Fruit fly (Drosophila melanogaster): ENCODE results near the gene eRF3.

Gene eRF3

dm6 chr2L:12483866-12484554 is 49.8 kb downstream of the eRF3 start (continued):
- TF ChIP-seq ab (GFP tag; optimal IDR thresholded peaks at IDR 0.05), result peak; percentile 76
- no peak for TF ChIP-seq zf30C (GFP tag; optimal IDR thresholded peaks at IDR 0.05)
- TF ChIP-seq Sry-β (GFP tag; optimal IDR thresholded peaks at IDR 0.05), result peak; percentile 10
- no peak for TF ChIP-seq zen2 (GFP tag; IDR thresholded peaks at IDR 0.05; ENCODE audit: partially characterized antibody)
- peak; percentile 92 for TF ChIP-seq nmo (GFP tag; optimal IDR thresholded peaks at IDR 0.05)
- TF ChIP-seq Fer3 (tag; optimal IDR thresholded peaks at IDR 0.05), result peak; percentile 92
- TF ChIP-seq Fer1 (GFP tag; optimal IDR thresholded peaks at IDR 0.05), result peak; percentile 87
- TF ChIP-seq CG6175 (GFP tag; IDR thresholded peaks at IDR 0.05), result peak; percentile 74; the same call in 2 of the 3 replicates
- peak; percentile 91 for TF ChIP-seq CG17361 (GFP tag; IDR thresholded peaks at IDR 0.05)
- peak; percentile 86 for TF ChIP-seq gsb-n (tag; optimal IDR thresholded peaks at IDR 0.05)
- TF ChIP-seq CG4730 (GFP tag; IDR thresholded peaks at IDR 0.05), result peak; percentile 83; the same call in 1 of the 2 replicates
- TF ChIP-seq CG31388 (GFP tag; optimal IDR thresholded peaks at IDR 0.05), result peak; percentile 58
- peak; percentile 84; the same call in 2 of the 3 replicates for TF ChIP-seq CG11093 (GFP tag; IDR thresholded peaks at IDR 0.05)
- peak; percentile 41 for TF ChIP-seq Jarid2 (GFP tag; optimal IDR thresholded peaks at IDR 0.05)
- no peak; the same call in 1 of the 2 replicates for TF ChIP-seq ttk (GFP tag; IDR thresholded peaks at IDR 0.05)
- TF ChIP-seq psq (GFP tag; optimal IDR thresholded peaks at IDR 0.05), result peak; percentile 41
- no peak for TF ChIP-seq pzg (GFP tag; optimal IDR thresholded peaks at IDR 0.05)
- TF ChIP-seq CrebB (tag; optimal IDR thresholded peaks at IDR 0.05), result peak; percentile 60
- TF ChIP-seq Max (GFP tag; optimal IDR thresholded peaks at IDR 0.05), result peak; percentile 79
- TF ChIP-seq Stat92E (GFP tag; optimal IDR thresholded peaks at IDR 0.05), result no peak
- peak; percentile 89 for TF ChIP-seq Sox100B (GFP tag; optimal IDR thresholded peaks at IDR 0.05)
- peak; percentile 15 for TF ChIP-seq ac (GFP tag; optimal IDR thresholded peaks at IDR 0.05)
- peak; percentile 76; the same call in 1 of the 2 replicates for TF ChIP-seq CG17612 (GFP tag; IDR thresholded peaks at IDR 0.05)
- TF ChIP-seq BtbVII (GFP tag; optimal IDR thresholded peaks at IDR 0.05), result peak; percentile 86
- peak; percentile 57; the same call in 1 of the 2 replicates for TF ChIP-seq dati (GFP tag; IDR thresholded peaks at IDR 0.05)
- TF ChIP-seq abd-A (tag; optimal IDR thresholded peaks at IDR 0.05), result peak; percentile 87
- TF ChIP-seq lab (GFP tag; optimal IDR thresholded peaks at IDR 0.05), result peak; percentile 91
- TF ChIP-seq Aef1 (GFP tag; IDR thresholded peaks at IDR 0.05), result peak; percentile 77
- TF ChIP-seq Dbx (GFP tag; IDR thresholded peaks at IDR 0.05), result peak; percentile 85
- TF ChIP-seq dmrt11E (tag; optimal IDR thresholded peaks at IDR 0.05), result peak; percentile 76
- peak; percentile 1 for TF ChIP-seq Elba2 (GFP tag; optimal IDR thresholded peaks at IDR 0.05)
- TF ChIP-seq insv (GFP tag; optimal IDR thresholded peaks at IDR 0.05), result peak in 1 of 2 experiments; percentile 48
- peak; percentile 86 for TF ChIP-seq Dek (tag; optimal IDR thresholded peaks at IDR 0.05)
- peak; percentile 99 for TF ChIP-seq Med (GFP tag)
- TF ChIP-seq CG15601 (tag; optimal IDR thresholded peaks at IDR 0.05), result peak; percentile 85
- peak; percentile 94 for TF ChIP-seq CG2678 (tag; optimal IDR thresholded peaks at IDR 0.05)
- peak; percentile 89 for TF ChIP-seq CG8944 (GFP tag; optimal IDR thresholded peaks at IDR 0.05)
- TF ChIP-seq CG18011 (GFP tag; optimal IDR thresholded peaks at IDR 0.05), result peak; percentile 75
- peak; percentile 93 for TF ChIP-seq Sox102F (GFP tag; optimal IDR thresholded peaks at IDR 0.05)
- peak; percentile 87 for TF ChIP-seq CG13624 (GFP tag; optimal IDR thresholded peaks at IDR 0.05)
- TF ChIP-seq CG1792 (GFP tag; optimal IDR thresholded peaks at IDR 0.05), result peak; percentile 81
- TF ChIP-seq CG10543 (GFP tag; optimal IDR thresholded peaks at IDR 0.05), result peak; percentile 95
- no peak for TF ChIP-seq pita (GFP tag; optimal IDR thresholded peaks at IDR 0.05)
- peak; percentile 84; the same call in 1 of the 2 replicates for TF ChIP-seq danr (GFP tag; IDR thresholded peaks at IDR 0.05)
- TF ChIP-seq Xrp1 (GFP tag; IDR thresholded peaks at IDR 0.05), result peak; percentile 90
- TF ChIP-seq dpn (GFP tag; optimal IDR thresholded peaks at IDR 0.05), result peak; percentile 88 to 90
- peak; percentile 83 for TF ChIP-seq CG17568 (GFP tag; optimal IDR thresholded peaks at IDR 0.05)
- TF ChIP-seq CG16813 (GFP tag; IDR thresholded peaks at IDR 0.05; ENCODE audit: partially characterized antibody), result no peak

Measured in whole organism, embryonic.